Worm (Caenorhabditis elegans) whole organism, young adult: ENCODE results near the gene C29F7.1.

ENCODE experiments used
- C06A6.2 ChIP-seq: fragments of 200-800 bp; sonication (Bioruptor generic); conservative IDR thresholded peaks from 2 replicates; pipeline ENCODE4 v1.3.6; 2022; ENCODE audit warnings: missing genetic modification characterization, missing compliant biosample characterization
- C17E4.6 ChIP-seq: fragments of 200-800 bp; sonication (Bioruptor generic); IDR thresholded peaks from 2 replicates; pipeline ENCODE4 v1.3.6; 2022; ENCODE audit warnings: missing genetic modification reagents, missing genetic modification characterization, missing compliant biosample characterization
- F10E7.11 ChIP-seq: sonication (generic microtip); optimal IDR thresholded peaks from 2 replicates; lab custom pipeline; 2017; ENCODE audit warnings: mild to moderate bottlenecking, missing genetic modification characterization, moderate library complexity, missing compliant biosample characterization
- F33H1.4 ChIP-seq: fragments of 200-800 bp; sonication (Bioruptor generic); IDR thresholded peaks from 2 replicates; pipeline ENCODE4 v1.3.6; 2022; ENCODE audit warnings: missing genetic modification reagents, missing genetic modification characterization, missing compliant biosample characterization
- F37B4.10 ChIP-seq: fragments of 200-800 bp; sonication (Bioruptor generic); IDR thresholded peaks from 2 replicates; pipeline ENCODE4 v1.3.6; 2022; ENCODE audit warnings: missing genetic modification characterization, missing compliant biosample characterization
- F39B2.1 ChIP-seq: fragments of 200-800 bp; sonication (Bioruptor generic); IDR thresholded peaks from 2 replicates; pipeline ENCODE4 v1.3.6; 2022; ENCODE audit warnings: missing genetic modification reagents, missing genetic modification characterization, missing compliant biosample characterization
- F52B5.7 ChIP-seq: sonication (generic microtip); optimal IDR thresholded peaks from 2 replicates; lab custom pipeline; 2016; ENCODE audit warnings: mild to moderate bottlenecking, missing genetic modification characterization, missing compliant biosample characterization
- F57C9.4 ChIP-seq: sonication (generic microtip); optimal IDR thresholded peaks from 2 replicates; lab custom pipeline; 2017; ENCODE audit warnings: mild to moderate bottlenecking, missing genetic modification characterization, missing compliant biosample characterization
- Y79H2A.3 ChIP-seq: fragments of 200-800 bp; sonication (Bioruptor generic); conservative IDR thresholded peaks from 2 replicates; pipeline ENCODE4 v1.3.6; 2022; ENCODE audit warnings: missing genetic modification reagents, missing genetic modification characterization, missing compliant biosample characterization
- aptf-2 ChIP-seq: fragments of 200-800 bp; sonication (Bioruptor generic); conservative IDR thresholded peaks from 2 replicates; pipeline ENCODE4 v1.3.6; 2022; ENCODE audit warnings: missing genetic modification reagents, missing genetic modification characterization, missing compliant biosample characterization
- aptf-3 ChIP-seq: fragments of 200-800 bp; sonication (Bioruptor generic); IDR thresholded peaks from 2 replicates; pipeline ENCODE4 v1.3.6; 2022; ENCODE audit warnings: missing genetic modification characterization, missing compliant biosample characterization
- atf-7 ChIP-seq: sonication (generic microtip); optimal IDR thresholded peaks from 2 replicates; lab custom pipeline; 2017; ENCODE audit warnings: mild to moderate bottlenecking, missing genetic modification characterization, missing compliant biosample characterization
- athp-1 ChIP-seq: sonication (generic microtip); optimal IDR thresholded peaks from 2 replicates; lab custom pipeline; 2017; ENCODE audit warnings: mild to moderate bottlenecking, missing genetic modification characterization, missing compliant biosample characterization
- attf-3 ChIP-seq: fragments of 200-800 bp; sonication (Bioruptor generic); conservative IDR thresholded peaks from 2 replicates; pipeline ENCODE4 v1.3.6; 2022; ENCODE audit warnings: missing genetic modification reagents, missing genetic modification characterization, missing compliant biosample characterization
- attf-5 ChIP-seq: fragments of 200-800 bp; sonication (Bioruptor generic); optimal IDR thresholded peaks from 2 replicates; lab custom pipeline; 2018; ENCODE audit warnings: mild to moderate bottlenecking, missing genetic modification characterization, missing compliant biosample characterization
- cebp-1 ChIP-seq, 2 experiments: fragments of 200-800 bp in 1 of 2; sonication (Bioruptor generic) in 1 of 2; sonication (generic microtip) in 1 of 2; IDR thresholded peaks in 1 of 2; optimal IDR thresholded peaks in 1 of 2; 2 replicates each; pipeline versions ENCODE4 v1.3.6 to Lab custom; 2017 to 2022; ENCODE audit warnings: missing compliant biosample characterization in 2 of 2, missing genetic modification characterization in 2 of 2, mild to moderate bottlenecking in 1 of 2, missing genetic modification reagents in 1 of 2, moderate library complexity in 1 of 2
- ceh-58 ChIP-seq: fragments of 200-800 bp; sonication (Bioruptor generic); IDR thresholded peaks from 2 replicates; pipeline ENCODE4 v1.3.6; 2022; ENCODE audit warnings: missing genetic modification characterization, missing compliant biosample characterization
- dpl-1 ChIP-seq: fragments of 150-350 bp; optimal IDR thresholded peaks from 2 replicates; lab custom pipeline; 2014; ENCODE audit warnings: missing biosample characterization, missing genetic modification reagents, missing genetic modification characterization
- efl-1 ChIP-seq: fragments of 150-350 bp; optimal IDR thresholded peaks from 2 replicates; lab custom pipeline; 2014; ENCODE audit warnings: missing biosample characterization, missing genetic modification reagents, missing genetic modification characterization
- ekl-4 ChIP-seq: fragments of 200-800 bp; sonication (Bioruptor generic); IDR thresholded peaks from 2 replicates; pipeline ENCODE4 v1.3.6; 2022; ENCODE audit warnings: missing genetic modification reagents, missing genetic modification characterization, missing compliant biosample characterization
- fkh-3 ChIP-seq: sonication (generic microtip); optimal IDR thresholded peaks from 2 replicates; lab custom pipeline; 2016; ENCODE audit warnings: mild to moderate bottlenecking, missing genetic modification characterization, missing compliant biosample characterization
- hmg-20 ChIP-seq: fragments of 200-800 bp; sonication (Bioruptor generic); IDR thresholded peaks from 2 replicates; pipeline ENCODE4 v1.3.6; 2022; ENCODE audit warnings: missing genetic modification reagents, missing genetic modification characterization, missing compliant biosample characterization
- hrde-1 ChIP-seq: sonication (generic microtip); optimal IDR thresholded peaks from 2 replicates; lab custom pipeline; 2016; ENCODE audit warnings: missing genetic modification characterization, mild to moderate bottlenecking, missing compliant biosample characterization, moderate library complexity, missing genotype, missing genetic modification reagents, borderline replicate concordance
- lag-1 ChIP-seq: fragments of 200-800 bp; sonication (Bioruptor generic); IDR thresholded peaks from 2 replicates; pipeline ENCODE4 v1.3.6; 2022; ENCODE audit warnings: missing genetic modification reagents, missing genetic modification characterization, missing compliant biosample characterization
- lin-26 ChIP-seq: fragments of 200-800 bp; sonication (Bioruptor generic); IDR thresholded peaks from 2 replicates; pipeline ENCODE4 v1.3.6; 2022; ENCODE audit warnings: missing genetic modification reagents, missing genetic modification characterization, missing compliant biosample characterization
- madf-3 ChIP-seq: fragments of 200-800 bp; sonication (Bioruptor generic); IDR thresholded peaks from 2 replicates; pipeline ENCODE4 v1.3.6; 2022; ENCODE audit warnings: missing genetic modification reagents, missing genetic modification characterization, missing compliant biosample characterization
- madf-6 ChIP-seq: fragments of 200-800 bp; sonication (Bioruptor generic); IDR thresholded peaks from 2 replicates; pipeline ENCODE4 v1.3.6; 2022; ENCODE audit warnings: missing genetic modification reagents, missing genetic modification characterization, missing compliant biosample characterization
- madf-8 ChIP-seq: fragments of 200-800 bp; sonication (Bioruptor generic); conservative IDR thresholded peaks from 2 replicates; pipeline ENCODE4 v1.3.6; 2022; ENCODE audit warnings: missing genetic modification reagents, missing genetic modification characterization, missing compliant biosample characterization
- nfya-1 ChIP-seq: sonication (generic microtip); optimal IDR thresholded peaks from 2 replicates; lab custom pipeline; 2017; ENCODE audit warnings: antibody characterized with exemption, missing compliant biosample characterization, missing genetic modification characterization, borderline replicate concordance; ENCODE audit not compliant: insufficient read depth
- nfya-2 ChIP-seq: fragments of 200-800 bp; sonication (Bioruptor generic); IDR thresholded peaks from 2 replicates; pipeline ENCODE4 v1.3.6; 2022; ENCODE audit warnings: missing genetic modification reagents, missing genetic modification characterization, missing compliant biosample characterization
- nhr-27 ChIP-seq: fragments of 200-800 bp; sonication (Bioruptor generic); optimal IDR thresholded peaks from 2 replicates; lab custom pipeline; 2018; ENCODE audit warnings: mild to moderate bottlenecking, missing genetic modification characterization, moderate library complexity, missing compliant biosample characterization
- nhr-80 ChIP-seq: sonication (generic microtip); optimal IDR thresholded peaks from 2 replicates; lab custom pipeline; 2016; ENCODE audit warnings: missing genetic modification characterization, missing compliant biosample characterization
- pha-4 ChIP-seq: fragments of 150-350 bp; sonication (generic microtip); optimal IDR thresholded peaks from 2 replicates; lab custom pipeline; 2014; ENCODE audit warnings: missing biosample characterization, missing genetic modification reagents, missing genetic modification characterization
- repo-1 ChIP-seq: sonication (generic microtip); optimal IDR thresholded peaks from 2 replicates; lab custom pipeline; 2017; ENCODE audit warnings: mild to moderate bottlenecking, missing genetic modification characterization, missing compliant biosample characterization
- rpc-1 ChIP-seq, 2 experiments: fragments of 150-350 bp in 1 of 2; sonication (generic microtip) in 1 of 2; optimal IDR thresholded peaks; 2 replicates each; lab custom pipeline; 2014 to 2018; ENCODE audit warnings: missing biosample characterization in 1 of 2, missing genetic modification characterization in 1 of 2, missing genetic modification reagents in 1 of 2, missing genotype in 1 of 2
- snpc-1.1 ChIP-seq: sonication (generic microtip); optimal IDR thresholded peaks from 2 replicates; lab custom pipeline; 2017; ENCODE audit warnings: missing genetic modification characterization, mild to moderate bottlenecking, missing compliant biosample characterization, antibody characterized with exemption, moderate library complexity, missing genotype, missing genetic modification reagents; ENCODE audit not compliant: insufficient read depth
- snpc-3.4 ChIP-seq: sonication (generic microtip); optimal IDR thresholded peaks from 2 replicates; lab custom pipeline; 2017; ENCODE audit warnings: missing genetic modification characterization, mild to moderate bottlenecking, missing compliant biosample characterization, antibody characterized with exemption, moderate library complexity, missing genotype, missing genetic modification reagents
- snpc-4 ChIP-seq, 5 experiments: fragments of 150-350 bp in 1 of 5; sonication (generic microtip) in 4 of 5; optimal IDR thresholded peaks; 2 replicates each; lab custom pipeline; 2014 to 2018; ENCODE audit warnings: missing genetic modification characterization in 5 of 5, missing biosample characterization in 3 of 5, antibody characterized with exemption in 2 of 5, mild to moderate bottlenecking in 2 of 5, missing compliant biosample characterization in 2 of 5, missing genotype in 2 of 5, moderate library complexity in 2 of 5, missing genetic modification reagents in 1 of 5
- tlf-1 ChIP-seq: fragments of 200-800 bp; sonication (Bioruptor generic); optimal IDR thresholded peaks from 2 replicates; lab custom pipeline; 2018; ENCODE audit warnings: mild to moderate bottlenecking, missing genetic modification characterization, missing compliant biosample characterization
- ztf-18 ChIP-seq: sonication (generic microtip); optimal IDR thresholded peaks from 2 replicates; lab custom pipeline; 2016; ENCODE audit warnings: missing genotype, mild to moderate bottlenecking, missing genetic modification characterization, missing compliant biosample characterization
- ztf-28 ChIP-seq: fragments of 200-800 bp; sonication (Bioruptor generic); IDR thresholded peaks from 2 replicates; pipeline ENCODE4 v1.3.6; 2022; ENCODE audit warnings: missing genetic modification reagents, missing genetic modification characterization, missing compliant biosample characterization

The C29F7.1 gene

DNA sequence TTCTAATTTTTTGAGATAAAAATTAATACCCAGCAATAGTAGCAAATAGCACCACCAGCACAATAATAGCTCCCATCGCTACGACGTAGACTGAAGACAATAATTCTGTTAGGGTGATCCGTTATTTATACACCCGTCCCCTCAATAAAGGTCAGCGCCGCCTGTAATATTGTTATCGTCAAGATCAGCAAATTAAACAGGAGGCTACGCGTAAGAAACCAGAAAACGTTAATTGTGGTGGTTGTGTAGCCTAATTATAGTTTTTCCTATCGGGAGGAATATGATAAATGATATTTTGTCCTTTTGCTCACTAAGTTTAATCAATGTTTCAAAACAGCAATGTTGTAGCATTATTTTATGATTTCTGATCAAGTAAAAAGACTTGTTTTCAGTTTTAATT, at the start of gene C29F7.1, which contains the start of gene cyp-13B1:
C29F7.1 (plus strand) TSS at position 394 of the 400 bp plus-strand sequence.
cyp-13B1 (minus strand) TSS at position 101 of the 400 bp plus-strand sequence.
- TF ChIP-seq Y79H2A.3 (no peak), ztf-18 (no peak), F33H1.4 (no peak), snpc-4 (GFP tag; optimal IDR thresholded peaks at IDR 0.05; lab: Kevin White, UChicago) (no peak), snpc-4 (tag; optimal IDR thresholded peaks at IDR 0.05; lab: Kevin White, UChicago) (no peak), madf-3 (GFP tag; lab: Robert Waterston, UW) (no peak), madf-8 (GFP tag; lab: Robert Waterston, UW) (no peak), snpc-3.4 (tag; lab: Kevin White, UChicago) (no peak), fkh-3 (tag; lab: Kevin White, UChicago) (no peak), C17E4.6 (GFP tag; lab: Robert Waterston, UW) (no peak)

DNA sequence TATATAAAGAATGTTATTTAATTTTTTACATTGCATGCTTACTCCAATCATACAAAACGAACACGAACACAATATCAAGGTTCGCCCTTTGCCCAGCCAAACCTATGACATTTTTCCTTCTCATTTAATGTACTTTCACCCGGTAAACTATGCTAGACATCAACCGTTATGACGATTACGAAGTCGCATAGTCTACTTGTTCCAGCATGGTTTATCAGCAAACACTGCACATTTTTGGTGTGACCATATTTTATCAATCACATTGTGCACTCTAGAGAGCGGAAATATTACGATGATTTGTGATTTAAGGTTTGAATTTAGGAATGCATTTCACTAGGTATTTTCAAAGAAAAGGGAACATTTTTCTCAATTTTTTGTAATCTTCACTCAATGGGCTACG, 49.1 kb upstream of the C29F7.1 start:
- TF ChIP-seq nhr-80 (tag; lab: Kevin White, UChicago) = peak; percentile 90
- TF ChIP-seq atf-7 (tag; lab: Kevin White, UChicago) = peak; percentile 35
- no peak for TF ChIP-seq ztf-28 (GFP tag; lab: Robert Waterston, UW)
- TF ChIP-seq dpl-1 (GFP tag; lab: Kevin White, UChicago) = no peak
- no peak for TF ChIP-seq cebp-1 (GFP tag; IDR thresholded peaks at IDR 0.05; lab: Robert Waterston, UW)
- TF ChIP-seq cebp-1 (tag; optimal IDR thresholded peaks at IDR 0.05; lab: Kevin White, UChicago) = peak; percentile 38

DNA sequence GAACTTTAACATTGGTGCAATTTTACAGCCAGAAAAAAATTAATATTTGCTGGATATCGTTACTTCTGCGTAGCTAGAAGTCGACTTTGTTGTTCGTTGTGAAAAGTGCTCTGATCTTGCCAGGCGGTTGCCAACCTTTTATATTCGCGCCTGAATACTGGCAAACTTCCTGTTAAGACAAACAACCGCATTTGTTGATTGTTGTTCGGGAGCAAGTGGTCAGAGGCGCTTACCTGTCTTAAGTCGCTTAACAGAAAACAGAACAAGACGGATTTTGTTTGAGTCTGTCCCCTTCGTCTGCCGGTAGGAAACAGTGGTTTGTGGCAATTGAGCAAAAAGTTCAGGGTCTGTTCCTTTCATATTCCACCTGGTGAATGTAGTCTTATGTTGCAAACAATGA, 47.2 kb upstream of the C29F7.1 start, which contains the start of gene C49F8.15:
C49F8.15 (minus strand) TSS at position 101 of the 400 bp plus-strand sequence.
- TF ChIP-seq aptf-3 (GFP tag; lab: Robert Waterston, UW) = no peak
- no peak for TF ChIP-seq rpc-1 (optimal IDR thresholded peaks at IDR 0.05; lab: Kevin White, UChicago)
- TF ChIP-seq rpc-1 (tag; optimal IDR thresholded peaks at IDR 0.05; lab: Kevin White, UChicago) = no peak
- TF ChIP-seq snpc-1.1 (tag; lab: Kevin White, UChicago) = no peak
- TF ChIP-seq snpc-3.4 (tag; lab: Kevin White, UChicago) = no peak
- no peak for TF ChIP-seq hmg-20 (GFP tag; lab: Robert Waterston, UW)
- no peak for TF ChIP-seq efl-1
- no peak for TF ChIP-seq lag-1
- no peak for TF ChIP-seq attf-5 (GFP tag; lab: Kevin White, UChicago)
- no peak for TF ChIP-seq ztf-18
- no peak for TF ChIP-seq ekl-4
- no peak for TF ChIP-seq nhr-27 (tag; lab: Kevin White, UChicago)
- TF ChIP-seq pha-4 = no peak
- no peak for TF ChIP-seq lin-26
- TF ChIP-seq tlf-1 (GFP tag; lab: Kevin White, UChicago) = no peak
- TF ChIP-seq F57C9.4 = no peak
- TF ChIP-seq hrde-1 (tag; lab: Kevin White, UChicago) = no peak
- TF ChIP-seq attf-3 (GFP tag; lab: Robert Waterston, UW) = no peak

DNA sequence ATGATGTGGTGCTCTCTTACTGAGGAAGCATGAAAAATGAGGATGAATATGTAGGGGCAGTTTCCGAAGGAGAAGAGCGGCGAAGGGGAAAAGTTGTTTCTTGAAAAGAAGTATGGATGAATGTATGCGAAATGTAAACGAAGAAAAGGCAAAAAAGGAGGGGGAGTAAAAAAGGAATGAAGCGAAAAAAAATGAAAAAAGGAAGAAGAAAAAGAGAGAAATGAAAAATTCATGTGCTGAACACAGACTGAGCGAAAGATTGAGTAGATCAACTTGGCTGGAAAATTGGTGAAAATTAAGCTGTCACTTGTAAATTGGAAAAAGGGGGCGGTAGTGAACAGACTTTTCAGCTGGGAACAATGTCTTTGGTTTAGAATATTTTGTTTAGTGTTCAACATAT, 44.8 kb upstream of the C29F7.1 start, which contains the start of gene C49F8.1:
C49F8.1 (minus strand) TSS at position 101 of the 400 bp plus-strand sequence.
- no peak for TF ChIP-seq nfya-2 (GFP tag; lab: Robert Waterston, UW)
- no peak for TF ChIP-seq atf-7 (tag; lab: Kevin White, UChicago)
- TF ChIP-seq dpl-1 (GFP tag; lab: Kevin White, UChicago) = no peak
- no peak for TF ChIP-seq ceh-58 (GFP tag; lab: Robert Waterston, UW)
- no peak for TF ChIP-seq repo-1
- TF ChIP-seq F39B2.1 (GFP tag; lab: Robert Waterston, UW) = no peak
- no peak for TF ChIP-seq aptf-2 (GFP tag; lab: Robert Waterston, UW)
- no peak for TF ChIP-seq madf-6 (GFP tag; lab: Robert Waterston, UW)
- no peak for TF ChIP-seq snpc-1.1 (tag; lab: Kevin White, UChicago)
- TF ChIP-seq F52B5.7 (tag; lab: Kevin White, UChicago) = no peak
- TF ChIP-seq C06A6.2 (GFP tag; lab: Robert Waterston, UW) = no peak
- no peak for TF ChIP-seq efl-1
- no peak for TF ChIP-seq athp-1 (tag; lab: Kevin White, UChicago)
- TF ChIP-seq F10E7.11 = no peak
- TF ChIP-seq nfya-1 = no peak
- no peak for TF ChIP-seq snpc-4 (GFP tag; optimal IDR thresholded peaks at IDR 0.05; lab: Kevin White, UChicago)
- no peak for TF ChIP-seq snpc-4 (tag; optimal IDR thresholded peaks at IDR 0.05; lab: Kevin White, UChicago)
- TF ChIP-seq snpc-3.4 (tag; lab: Kevin White, UChicago) = no peak
- no peak for TF ChIP-seq hmg-20 (GFP tag; lab: Robert Waterston, UW)
- TF ChIP-seq F37B4.10 (GFP tag; lab: Robert Waterston, UW) = no peak
